Worm (Caenorhabditis elegans) whole organism, young adult: ENCODE results near the gene sqv-1.

Experiments used
- C17E4.6 ChIP-seq: fragments of 200-800 bp; sonication (Bioruptor generic); IDR thresholded peaks from 2 replicates; pipeline ENCODE4 v1.3.6; 2022; ENCODE audit warnings: missing genetic modification reagents, missing genetic modification characterization, missing compliant biosample characterization
- F39B2.1 ChIP-seq: fragments of 200-800 bp; sonication (Bioruptor generic); IDR thresholded peaks from 2 replicates; pipeline ENCODE4 v1.3.6; 2022; ENCODE audit warnings: missing genetic modification reagents, missing genetic modification characterization, missing compliant biosample characterization
- F55B11.4 ChIP-seq: sonication (generic microtip); optimal IDR thresholded peaks from 2 replicates; lab custom pipeline; 2016; ENCODE audit warnings: missing compliant biosample characterization, missing genetic modification characterization, borderline replicate concordance; ENCODE audit not compliant: insufficient read depth
- K12H6.12 ChIP-seq: fragments of 200-800 bp; sonication (Bioruptor generic); optimal IDR thresholded peaks from 2 replicates; lab custom pipeline; 2018; ENCODE audit warnings: mild to moderate bottlenecking, missing genetic modification characterization, missing compliant biosample characterization
- Y53F4B.3 ChIP-seq: fragments of 200-800 bp; sonication (Bioruptor generic); IDR thresholded peaks from 2 replicates; pipeline ENCODE4 v1.3.6; 2022; ENCODE audit warnings: missing genetic modification reagents, missing genetic modification characterization, missing compliant biosample characterization
- Y53G8AR.9 ChIP-seq: fragments of 200-800 bp; sonication (Bioruptor generic); conservative IDR thresholded peaks from 2 replicates; pipeline ENCODE4 v1.3.6; 2022; ENCODE audit warnings: missing genetic modification reagents, missing genetic modification characterization, missing compliant biosample characterization
- Y79H2A.3 ChIP-seq: fragments of 200-800 bp; sonication (Bioruptor generic); conservative IDR thresholded peaks from 2 replicates; pipeline ENCODE4 v1.3.6; 2022; ENCODE audit warnings: missing genetic modification reagents, missing genetic modification characterization, missing compliant biosample characterization
- ZK185.1 ChIP-seq: sonication (generic microtip); optimal IDR thresholded peaks from 2 replicates; lab custom pipeline; 2016; ENCODE audit warnings: mild to moderate bottlenecking, missing genetic modification characterization, missing compliant biosample characterization; ENCODE audit not compliant: poor library complexity, severe bottlenecking
- ama-1 ChIP-seq, 3 experiments: fragments of 150-350 bp in 1 of 3; sonication (generic microtip) in 2 of 3; optimal IDR thresholded peaks; 2 replicates each; lab custom pipeline; 2014 to 2018; ENCODE audit warnings: missing biosample characterization in 2 of 3, missing genetic modification characterization in 2 of 3, missing genetic modification reagents in 2 of 3
- aptf-3 ChIP-seq: fragments of 200-800 bp; sonication (Bioruptor generic); IDR thresholded peaks from 2 replicates; pipeline ENCODE4 v1.3.6; 2022; ENCODE audit warnings: missing genetic modification characterization, missing compliant biosample characterization
- atf-7 ChIP-seq: sonication (generic microtip); optimal IDR thresholded peaks from 2 replicates; lab custom pipeline; 2017; ENCODE audit warnings: mild to moderate bottlenecking, missing genetic modification characterization, missing compliant biosample characterization
- ccch-3 ChIP-seq: fragments of 200-800 bp; sonication (Bioruptor generic); optimal IDR thresholded peaks from 2 replicates; lab custom pipeline; 2018; ENCODE audit warnings: mild to moderate bottlenecking, missing genetic modification characterization, missing compliant biosample characterization
- cebp-1 ChIP-seq, 2 experiments: fragments of 200-800 bp in 1 of 2; sonication (Bioruptor generic) in 1 of 2; sonication (generic microtip) in 1 of 2; IDR thresholded peaks in 1 of 2; optimal IDR thresholded peaks in 1 of 2; 2 replicates each; pipeline versions ENCODE4 v1.3.6 to Lab custom; 2017 to 2022; ENCODE audit warnings: missing compliant biosample characterization in 2 of 2, missing genetic modification characterization in 2 of 2, mild to moderate bottlenecking in 1 of 2, missing genetic modification reagents in 1 of 2, moderate library complexity in 1 of 2
- ceh-27 ChIP-seq: fragments of 200-800 bp; sonication (Bioruptor generic); optimal IDR thresholded peaks from 2 replicates; lab custom pipeline; 2018; ENCODE audit warnings: mild to moderate bottlenecking, missing genetic modification characterization, moderate library complexity, missing compliant biosample characterization
- ceh-79 ChIP-seq: sonication (generic microtip); optimal IDR thresholded peaks from 2 replicates; lab custom pipeline; 2017; ENCODE audit warnings: mild to moderate bottlenecking, missing genetic modification characterization, missing compliant biosample characterization
- ceh-91 ChIP-seq: fragments of 200-800 bp; sonication (Bioruptor generic); IDR thresholded peaks from 2 replicates; pipeline ENCODE4 v1.3.6; 2022; ENCODE audit warnings: missing genetic modification reagents, missing genetic modification characterization, missing compliant biosample characterization
- chd-7 ChIP-seq: sonication (generic microtip); optimal IDR thresholded peaks from 2 replicates; lab custom pipeline; 2016; ENCODE audit warnings: mild to moderate bottlenecking, missing genetic modification characterization, moderate library complexity, missing compliant biosample characterization
- dpl-1 ChIP-seq: fragments of 150-350 bp; optimal IDR thresholded peaks from 2 replicates; lab custom pipeline; 2014; ENCODE audit warnings: missing biosample characterization, missing genetic modification reagents, missing genetic modification characterization
- egrh-3 ChIP-seq: fragments of 200-800 bp; sonication (Bioruptor generic); IDR thresholded peaks from 2 replicates; pipeline ENCODE4 v1.3.6; 2022; ENCODE audit warnings: missing genetic modification reagents, missing genetic modification characterization, missing compliant biosample characterization
- ekl-4 ChIP-seq: fragments of 200-800 bp; sonication (Bioruptor generic); IDR thresholded peaks from 2 replicates; pipeline ENCODE4 v1.3.6; 2022; ENCODE audit warnings: missing genetic modification reagents, missing genetic modification characterization, missing compliant biosample characterization
- hlh-26 ChIP-seq: fragments of 200-800 bp; sonication (Bioruptor generic); conservative IDR thresholded peaks from 2 replicates; pipeline ENCODE4 v1.3.6; 2022; ENCODE audit warnings: missing genetic modification reagents, missing genetic modification characterization, missing compliant biosample characterization
- hmg-1.2 ChIP-seq: fragments of 200-800 bp; sonication (Bioruptor generic); IDR thresholded peaks from 2 replicates; pipeline ENCODE4 v1.3.6; 2022; ENCODE audit warnings: missing genetic modification reagents, missing genetic modification characterization, missing compliant biosample characterization
- hmg-20 ChIP-seq: fragments of 200-800 bp; sonication (Bioruptor generic); IDR thresholded peaks from 2 replicates; pipeline ENCODE4 v1.3.6; 2022; ENCODE audit warnings: missing genetic modification reagents, missing genetic modification characterization, missing compliant biosample characterization
- hrde-1 ChIP-seq: sonication (generic microtip); optimal IDR thresholded peaks from 2 replicates; lab custom pipeline; 2016; ENCODE audit warnings: missing genetic modification characterization, mild to moderate bottlenecking, missing compliant biosample characterization, moderate library complexity, missing genotype, missing genetic modification reagents, borderline replicate concordance
- lag-1 ChIP-seq: fragments of 200-800 bp; sonication (Bioruptor generic); IDR thresholded peaks from 2 replicates; pipeline ENCODE4 v1.3.6; 2022; ENCODE audit warnings: missing genetic modification reagents, missing genetic modification characterization, missing compliant biosample characterization
- lin-26 ChIP-seq: fragments of 200-800 bp; sonication (Bioruptor generic); IDR thresholded peaks from 2 replicates; pipeline ENCODE4 v1.3.6; 2022; ENCODE audit warnings: missing genetic modification reagents, missing genetic modification characterization, missing compliant biosample characterization
- lir-1 ChIP-seq: fragments of 200-800 bp; sonication (Bioruptor generic); conservative IDR thresholded peaks from 2 replicates; pipeline ENCODE4 v1.3.6; 2022; ENCODE audit warnings: missing genetic modification reagents, missing genetic modification characterization, missing compliant biosample characterization
- lsy-27 ChIP-seq: sonication (generic microtip); optimal IDR thresholded peaks from 2 replicates; lab custom pipeline; 2017; ENCODE audit warnings: missing genetic modification characterization, mild to moderate bottlenecking, missing compliant biosample characterization, antibody characterized with exemption, missing genotype, borderline replicate concordance; ENCODE audit not compliant: insufficient read depth
- madf-10 ChIP-seq: sonication (generic microtip); optimal IDR thresholded peaks from 2 replicates; lab custom pipeline; 2016; ENCODE audit warnings: mild to moderate bottlenecking, missing genetic modification characterization, missing compliant biosample characterization
- madf-8 ChIP-seq: fragments of 200-800 bp; sonication (Bioruptor generic); conservative IDR thresholded peaks from 2 replicates; pipeline ENCODE4 v1.3.6; 2022; ENCODE audit warnings: missing genetic modification reagents, missing genetic modification characterization, missing compliant biosample characterization
- mcd-1 ChIP-seq: fragments of 200-800 bp; sonication (Bioruptor generic); IDR thresholded peaks from 2 replicates; pipeline ENCODE4 v1.3.6; 2022; ENCODE audit warnings: missing genetic modification reagents, missing genetic modification characterization, missing compliant biosample characterization
- mes-4 ChIP-seq: sonication (generic microtip); optimal IDR thresholded peaks from 2 replicates; lab custom pipeline; 2016; ENCODE audit warnings: missing genotype, missing genetic modification characterization, missing compliant biosample characterization
- mxl-1 ChIP-seq: sonication (generic microtip); optimal IDR thresholded peaks from 2 replicates; lab custom pipeline; 2016; ENCODE audit warnings: missing genetic modification characterization, missing compliant biosample characterization
- nhr-120 ChIP-seq: fragments of 200-800 bp; sonication (Bioruptor generic); IDR thresholded peaks from 2 replicates; pipeline ENCODE4 v1.3.6; 2022; ENCODE audit warnings: missing genetic modification characterization, missing compliant biosample characterization
- nhr-90 ChIP-seq: sonication (generic microtip); optimal IDR thresholded peaks from 2 replicates; lab custom pipeline; 2016; ENCODE audit warnings: missing genotype, mild to moderate bottlenecking, missing genetic modification characterization, missing compliant biosample characterization
- pbrm-1 ChIP-seq: fragments of 200-800 bp; sonication (Bioruptor generic); IDR thresholded peaks from 2 replicates; pipeline ENCODE4 v1.3.6; 2022; ENCODE audit warnings: missing genetic modification reagents, missing genetic modification characterization, missing compliant biosample characterization
- pha-4 ChIP-seq: fragments of 150-350 bp; sonication (generic microtip); optimal IDR thresholded peaks from 2 replicates; lab custom pipeline; 2014; ENCODE audit warnings: missing biosample characterization, missing genetic modification reagents, missing genetic modification characterization
- rec-8 ChIP-seq, 2 experiments: sonication (generic microtip); optimal IDR thresholded peaks; 2 replicates each; lab custom pipeline; 2016; ENCODE audit warnings: mild to moderate bottlenecking in 2 of 2, missing genetic modification characterization in 2 of 2, missing genetic modification reagents in 2 of 2, missing genotype in 2 of 2, missing biosample characterization in 1 of 2, missing compliant biosample characterization in 1 of 2, moderate library complexity in 1 of 2
- snpc-3.4 ChIP-seq: sonication (generic microtip); optimal IDR thresholded peaks from 2 replicates; lab custom pipeline; 2017; ENCODE audit warnings: missing genetic modification characterization, mild to moderate bottlenecking, missing compliant biosample characterization, antibody characterized with exemption, moderate library complexity, missing genotype, missing genetic modification reagents
- sptf-2 ChIP-seq: fragments of 200-800 bp; sonication (Bioruptor generic); optimal IDR thresholded peaks from 2 replicates; lab custom pipeline; 2018; ENCODE audit warnings: mild to moderate bottlenecking, missing genetic modification characterization, missing compliant biosample characterization
- tbp1 ChIP-seq: fragments of 200-800 bp; sonication (Bioruptor generic); optimal IDR thresholded peaks from 2 replicates; lab custom pipeline; 2018; ENCODE audit warnings: mild to moderate bottlenecking, missing genetic modification characterization, missing compliant biosample characterization
- xnd-1 ChIP-seq: sonication (generic microtip); optimal IDR thresholded peaks from 2 replicates; lab custom pipeline; 2016; ENCODE audit warnings: missing genotype, missing genetic modification reagents, missing genetic modification characterization, missing compliant biosample characterization
- ztf-18 ChIP-seq: sonication (generic microtip); optimal IDR thresholded peaks from 2 replicates; lab custom pipeline; 2016; ENCODE audit warnings: missing genotype, mild to moderate bottlenecking, missing genetic modification characterization, missing compliant biosample characterization

Gene sqv-1

ce11 chrIV:8333954-8333987 is 27.1 kb upstream of the sqv-1 start, which contains the start of gene his-31:
his-31 (minus strand) TSS chrIV:8333983.
- TF ChIP-seq chd-7 (tag; lab: Kevin White, UChicago): no peak
- TF ChIP-seq xnd-1 (tag; lab: Kevin White, UChicago): no peak
- no peak for TF ChIP-seq hmg-20 (GFP tag; lab: Robert Waterston, UW)
- no peak for TF ChIP-seq F55B11.4
- TF ChIP-seq hmg-1.2: no peak
- no peak for TF ChIP-seq nhr-90 (tag; lab: Kevin White, UChicago)
- TF ChIP-seq ama-1 (optimal IDR thresholded peaks at IDR 0.05; lab: Kevin White, UChicago): no peak
- no peak for TF ChIP-seq ama-1 (GFP tag; optimal IDR thresholded peaks at IDR 0.05; lab: Kevin White, UChicago)
- TF ChIP-seq Y79H2A.3 (GFP tag; lab: Robert Waterston, UW): no peak
- no peak for TF ChIP-seq mxl-1
- TF ChIP-seq madf-10 (tag; lab: Kevin White, UChicago): no peak
- TF ChIP-seq Y53G8AR.9 (GFP tag; lab: Robert Waterston, UW): no peak
- no peak for TF ChIP-seq K12H6.12
- TF ChIP-seq snpc-3.4 (tag; lab: Kevin White, UChicago): no peak
- TF ChIP-seq mcd-1 (GFP tag; lab: Robert Waterston, UW): no peak
- no peak for TF ChIP-seq madf-8 (GFP tag; lab: Robert Waterston, UW)
- TF ChIP-seq rec-8 (tag; optimal IDR thresholded peaks at IDR 0.05; lab: Kevin White, UChicago): no peak
- TF ChIP-seq ekl-4 (GFP tag; lab: Robert Waterston, UW): no peak
- TF ChIP-seq nhr-120 (GFP tag; lab: Robert Waterston, UW): no peak
- TF ChIP-seq lin-26 (GFP tag; lab: Robert Waterston, UW): no peak

- TF ChIP-seq sptf-2 (GFP tag; lab: Kevin White, UChicago) (no peak), ekl-4 (GFP tag; lab: Robert Waterston, UW) (peak; percentile 37; the same call in 1 of the 2 replicates), F39B2.1 (GFP tag; lab: Robert Waterston, UW) (peak; percentile 63; the same call in 1 of the 2 replicates), egrh-3 (GFP tag; lab: Robert Waterston, UW) (peak; percentile 49; the same call in 1 of the 2 replicates), ceh-27 (no peak), ccch-3 (no peak), lsy-27 (tag; lab: Kevin White, UChicago) (no peak), pbrm-1 (peak; percentile 44; the same call in 1 of the 2 replicates), aptf-3 (no peak), xnd-1 (tag; lab: Kevin White, UChicago) (no peak), snpc-3.4 (tag; lab: Kevin White, UChicago) (no peak), lag-1 (GFP tag; lab: Robert Waterston, UW) (no peak), ZK185.1 (tag; lab: Kevin White, UChicago) (no peak)
These were observed 26.7 kb upstream of the sqv-1 start, which contains the start of gene his-32 for ce11 chrIV:8333988-8334863. his-32 (plus strand) TSS chrIV:8334305.

- TF ChIP-seq mes-4 (tag; lab: Kevin White, UChicago): no peak
- TF ChIP-seq hrde-1: no peak
- no peak for TF ChIP-seq atf-7 (tag; lab: Kevin White, UChicago)
- TF ChIP-seq Y79H2A.3 (GFP tag; lab: Robert Waterston, UW): no peak
- TF ChIP-seq C17E4.6 (GFP tag; lab: Robert Waterston, UW): no peak
- TF ChIP-seq lir-1: no peak
- no peak for TF ChIP-seq ceh-79 (tag; lab: Kevin White, UChicago)
- no peak for TF ChIP-seq ceh-91 (GFP tag; lab: Robert Waterston, UW)
- TF ChIP-seq dpl-1 (GFP tag; lab: Kevin White, UChicago): no peak
- TF ChIP-seq Y53F4B.3 (GFP tag; lab: Robert Waterston, UW): no peak
- TF ChIP-seq pha-4 (tag; lab: Kevin White, UChicago): no peak
- no peak for TF ChIP-seq ztf-18 (tag; lab: Kevin White, UChicago)
- no peak for TF ChIP-seq tbp1 (GFP tag; lab: Kevin White, UChicago)
- no peak for TF ChIP-seq ama-1 (optimal IDR thresholded peaks at IDR 0.05; lab: Kevin White, UChicago)
- no peak for TF ChIP-seq ama-1 (GFP tag; optimal IDR thresholded peaks at IDR 0.05; lab: Kevin White, UChicago)
- no peak for TF ChIP-seq cebp-1 (GFP tag; IDR thresholded peaks at IDR 0.05; lab: Robert Waterston, UW)
- TF ChIP-seq cebp-1 (tag; optimal IDR thresholded peaks at IDR 0.05; lab: Kevin White, UChicago): no peak
- no peak for TF ChIP-seq hlh-26
- no peak for TF ChIP-seq K12H6.12
These were observed 21.3 kb upstream of the sqv-1 start, which contains the start of gene lgc-6 for ce11 chrIV:8339636-8340035. lgc-6 (plus strand) TSS chrIV:8339936.
